Worm (Caenorhabditis elegans): ENCODE data around the gene gld-3.

Gene gld-3

ce11 chrII:7148099-7148498 lies 15.7 kb downstream of the gld-3 start, which contains the start of gene T07F8.1:
T07F8.1 (plus strand) TSS chrII:7148399.
- TF ChIP-seq dox-1 (GFP tag; IDR thresholded peaks at IDR 0.05) = no peak
- no peak for TF ChIP-seq hmg-1.2 (GFP tag; IDR thresholded peaks at IDR 0.05)
- no peak for TF ChIP-seq T26A5.8 (tag; optimal IDR thresholded peaks at IDR 0.05)
- no peak for TF ChIP-seq lsl-1 (GFP tag; optimal IDR thresholded peaks at IDR 0.05)
- no peak for TF ChIP-seq hmg-20 (GFP tag; IDR thresholded peaks at IDR 0.05)
- no peak for TF ChIP-seq B0035.1 (tag; optimal IDR thresholded peaks at IDR 0.05)
- TF ChIP-seq lag-1 (GFP tag; IDR thresholded peaks at IDR 0.05) = no peak

DNA sequence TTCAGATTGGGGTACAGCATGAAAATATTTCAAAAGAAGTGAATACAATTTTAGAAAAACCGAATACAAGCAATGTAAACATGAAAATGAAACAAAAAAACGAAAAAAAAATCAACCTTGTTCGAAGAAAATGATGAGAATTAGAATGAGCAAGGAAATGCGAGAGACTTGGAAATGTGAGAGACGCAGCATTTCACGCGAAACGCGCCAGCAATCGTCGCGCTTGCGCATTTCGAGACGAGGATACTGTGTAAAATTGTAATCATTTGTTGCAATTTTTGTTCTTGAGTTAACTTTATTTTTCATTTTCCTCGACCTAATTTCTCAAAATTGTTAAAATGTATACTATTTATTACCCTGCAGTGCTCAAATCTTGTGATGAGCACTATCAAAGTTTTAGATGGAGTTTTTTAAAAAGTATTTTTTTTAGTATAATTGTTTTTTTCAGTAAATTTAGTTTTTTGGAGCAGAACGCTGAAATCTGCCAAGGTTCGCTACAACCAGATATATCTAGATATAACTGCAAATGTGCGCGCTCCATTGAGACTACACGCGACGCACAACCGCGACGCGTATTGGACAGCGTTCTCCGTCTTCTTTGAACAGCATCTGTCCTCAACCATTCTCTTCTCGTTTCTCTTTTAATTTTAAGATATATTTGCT lies 19.7 kb downstream of the gld-3 start, which contains the start of gene fust-1:
Gene fust-1 (plus strand): TSS at position 613 of the 663 bp plus-strand sequence.
- TF ChIP-seq C06A6.2 (GFP tag; conservative IDR thresholded peaks at IDR 0.05) (peak; percentile 88), T26A5.8 (tag; optimal IDR thresholded peaks at IDR 0.05) (no peak), ztf-28 (GFP tag; IDR thresholded peaks at IDR 0.05) (no peak), ztf-3 (GFP tag; optimal IDR thresholded peaks at IDR 0.05) (peak; percentile 24), B0261.1 (tag; optimal IDR thresholded peaks at IDR 0.05) (peak; percentile 27), T07F8.4 (tag; optimal IDR thresholded peaks at IDR 0.05) (no peak), tlf-1 (GFP tag; optimal IDR thresholded peaks at IDR 0.05) (peak; percentile 95), mcd-1 (GFP tag; IDR thresholded peaks at IDR 0.05) (peak; percentile 97), ceh-27 (GFP tag; optimal IDR thresholded peaks at IDR 0.05) (peak; percentile 90), Y53F4B.3 (GFP tag; IDR thresholded peaks at IDR 0.05) (no peak), nfyb-1 (GFP tag; IDR thresholded peaks at IDR 0.05) (peak; percentile 96), F52B5.7 (tag; optimal IDR thresholded peaks at IDR 0.05) (peak; percentile 17), F49E8.2 (tag; optimal IDR thresholded peaks at IDR 0.05; ENCODE audit: insufficient read depth) (peak; percentile 83), lir-1 (GFP tag; conservative IDR thresholded peaks at IDR 0.05) (peak; percentile 88), ztf-22 (GFP tag; optimal IDR thresholded peaks at IDR 0.05) (peak; percentile 73), hsf-1 (GFP tag; IDR thresholded peaks at IDR 0.05) (peak; percentile 88), zim-3 (tag; optimal IDR thresholded peaks at IDR 0.05) (no peak), nhr-80 (tag; optimal IDR thresholded peaks at IDR 0.05) (peak; percentile 70), snpc-1.3 (tag; optimal IDR thresholded peaks at IDR 0.05; ENCODE audit: insufficient read depth) (peak; percentile 95), mel-28 (tag; optimal IDR thresholded peaks at IDR 0.05; ENCODE audit: borderline replicate concordance) (no peak), mxl-1 (tag; optimal IDR thresholded peaks at IDR 0.05) (no peak), aptf-3 (GFP tag; IDR thresholded peaks at IDR 0.05) (no peak), unc-62 (GFP tag; optimal IDR thresholded peaks at IDR 0.05) (no peak), dox-1 (GFP tag; IDR thresholded peaks at IDR 0.05) (peak; percentile 98), akir-1 (GFP tag; optimal IDR thresholded peaks at IDR 0.05) (no peak), pbrm-1 (GFP tag; IDR thresholded peaks at IDR 0.05) (peak; percentile 95), attf-3 (GFP tag; conservative IDR thresholded peaks at IDR 0.05) (peak; percentile 86), C17E4.6 (GFP tag; IDR thresholded peaks at IDR 0.05) (peak; percentile 80), bed-2 (GFP tag; IDR thresholded peaks at IDR 0.05) (0 out of 2 replicates have a peak, but pooled peaks have one; percentile 24), pha-4 (tag; optimal IDR thresholded peaks at IDR 0.05) (peak; percentile 47), nhr-120 (GFP tag; IDR thresholded peaks at IDR 0.05) (no peak), madf-8 (GFP tag; conservative IDR thresholded peaks at IDR 0.05) (peak; percentile 86), ama-1 (optimal IDR thresholded peaks at IDR 0.05) (no peak), ama-1 (GFP tag; optimal IDR thresholded peaks at IDR 0.05) (peak in 1 of 2 experiments; percentile 15), F10E7.11 (tag; optimal IDR thresholded peaks at IDR 0.05) (no peak), F39B2.1 (GFP tag; IDR thresholded peaks at IDR 0.05) (peak; percentile 82; the same call in 1 of the 2 replicates), ceh-91 (GFP tag; IDR thresholded peaks at IDR 0.05) (peak; percentile 88), efl-1 (GFP tag; optimal IDR thresholded peaks at IDR 0.05) (peak; percentile 64), ZK185.1 (tag; optimal IDR thresholded peaks at IDR 0.05; ENCODE audit: poor library complexity, severe bottlenecking) (peak; percentile 94), madf-3 (GFP tag; IDR thresholded peaks at IDR 0.05) (peak; percentile 95), sea-2 (GFP tag; IDR thresholded peaks at IDR 0.05) (no peak), bed-1 (GFP tag; IDR thresholded peaks at IDR 0.05) (no peak)

Measured in whole organism, young adult.